Worm (Caenorhabditis elegans) whole organism, young adult: ENCODE data around the gene F22E12.3.

Experiments used
- C06A6.2 ChIP-seq: fragments of 200-800 bp; sonication (Bioruptor generic); conservative IDR thresholded peaks from 2 replicates; pipeline ENCODE4 v1.3.6; 2022; ENCODE audit warnings: missing genetic modification characterization, missing compliant biosample characterization
- F23B12.7 ChIP-seq: sonication (generic microtip); optimal IDR thresholded peaks from 2 replicates; lab custom pipeline; 2017; ENCODE audit warnings: missing genetic modification characterization, mild to moderate bottlenecking, missing compliant biosample characterization, antibody characterized with exemption, moderate library complexity; ENCODE audit not compliant: insufficient read depth
- F39B2.1 ChIP-seq: fragments of 200-800 bp; sonication (Bioruptor generic); IDR thresholded peaks from 2 replicates; pipeline ENCODE4 v1.3.6; 2022; ENCODE audit warnings: missing genetic modification reagents, missing genetic modification characterization, missing compliant biosample characterization
- Y56A3A.18 ChIP-seq: fragments of 200-800 bp; sonication (Bioruptor generic); IDR thresholded peaks from 2 replicates; pipeline ENCODE4 v1.3.6; 2022; ENCODE audit warnings: missing genetic modification reagents, missing genetic modification characterization, missing compliant biosample characterization
- ama-1 ChIP-seq, 3 experiments: fragments of 150-350 bp in 1 of 3; sonication (generic microtip) in 2 of 3; optimal IDR thresholded peaks; 2 replicates each; lab custom pipeline; 2014 to 2018; ENCODE audit warnings: missing biosample characterization in 2 of 3, missing genetic modification characterization in 2 of 3, missing genetic modification reagents in 2 of 3
- hlh-12 ChIP-seq: sonication (generic microtip); optimal IDR thresholded peaks from 2 replicates; lab custom pipeline; 2016; ENCODE audit warnings: missing genetic modification characterization, missing compliant biosample characterization
- pha-4 ChIP-seq: fragments of 150-350 bp; sonication (generic microtip); optimal IDR thresholded peaks from 2 replicates; lab custom pipeline; 2014; ENCODE audit warnings: missing biosample characterization, missing genetic modification reagents, missing genetic modification characterization
- rcor-1 ChIP-seq: fragments of 200-800 bp; sonication (Bioruptor generic); IDR thresholded peaks from 2 replicates; pipeline ENCODE4 v1.3.6; 2022; ENCODE audit warnings: missing genetic modification reagents, missing genetic modification characterization, missing compliant biosample characterization
- sea-2 ChIP-seq: fragments of 200-800 bp; sonication (Bioruptor generic); IDR thresholded peaks from 2 replicates; pipeline ENCODE4 v1.3.6; 2022; ENCODE audit warnings: missing genetic modification characterization, missing compliant biosample characterization
- unc-62 ChIP-seq: fragments of 150-350 bp; optimal IDR thresholded peaks from 2 replicates; lab custom pipeline; 2014; ENCODE audit warnings: missing biosample characterization, missing genetic modification reagents, missing genetic modification characterization
- zim-3 ChIP-seq: sonication (generic microtip); optimal IDR thresholded peaks from 2 replicates; lab custom pipeline; 2017; ENCODE audit warnings: mild to moderate bottlenecking, missing genetic modification characterization, moderate library complexity, missing compliant biosample characterization

DNA sequence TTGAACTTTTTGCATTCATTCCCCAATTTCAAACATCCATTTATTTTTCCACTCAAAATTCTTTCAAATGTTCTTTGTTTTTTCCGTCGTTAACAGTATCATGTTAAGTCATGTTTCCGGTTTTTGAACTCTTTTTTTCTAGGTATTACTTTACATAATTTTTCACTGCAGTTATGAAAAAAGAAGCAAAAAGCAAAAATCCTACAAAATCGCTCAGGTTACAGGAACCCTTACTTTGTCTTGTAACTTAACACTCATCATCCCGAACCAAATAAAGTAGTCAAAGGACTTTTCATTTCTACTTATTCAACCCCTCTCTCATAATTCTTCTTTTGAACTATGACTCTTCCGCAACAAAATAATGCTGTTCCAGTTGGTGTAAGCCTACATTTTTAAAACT lies 28.3 kb upstream of the F22E12.3 start, which contains the start of gene aqp-5:
- no peak for TF ChIP-seq F39B2.1 (GFP tag; lab: Robert Waterston, UW)
- TF ChIP-seq Y56A3A.18 (GFP tag; lab: Robert Waterston, UW): no peak
- TF ChIP-seq pha-4 (tag; lab: Kevin White, UChicago): no peak
- TF ChIP-seq zim-3 (tag; lab: Kevin White, UChicago): no peak
- TF ChIP-seq C06A6.2 (GFP tag; lab: Robert Waterston, UW): no peak
- TF ChIP-seq unc-62 (GFP tag; lab: Kevin White, UChicago): no peak
- TF ChIP-seq ama-1 (optimal IDR thresholded peaks at IDR 0.05; lab: Kevin White, UChicago): no peak
- TF ChIP-seq ama-1 (GFP tag; optimal IDR thresholded peaks at IDR 0.05; lab: Kevin White, UChicago): no peak
- no peak for TF ChIP-seq rcor-1 (GFP tag; lab: Robert Waterston, UW)
- no peak for TF ChIP-seq sea-2 (GFP tag; lab: Robert Waterston, UW)
- no peak for TF ChIP-seq F23B12.7 (tag; lab: Kevin White, UChicago)
- TF ChIP-seq hlh-12 (tag; lab: Kevin White, UChicago): no peak
